Fruit fly (Drosophila melanogaster) whole organism, prepupa: ENCODE results near the gene CG33648.
A peak's percentile ranks its signal among the peaks of the same experiment; 100 is the strongest.

Experiments
- CG15336 ChIP-seq: fragments of 200-800 bp; sonication (Bioruptor generic); IDR thresholded peaks from 2 replicates; pipeline ENCODE4 v1.3.6; 2022; ENCODE audit warnings: missing biosample characterization, missing genetic modification characterization
- fd59A ChIP-seq: fragments of 200-800 bp; sonication (Bioruptor generic); optimal IDR thresholded peaks from 2 replicates; lab custom pipeline; 2017; ENCODE audit warnings: missing biosample characterization, mild to moderate bottlenecking, missing genetic modification characterization, missing genetic modification reagents
- net ChIP-seq: fragments of 200-800 bp; sonication (Bioruptor generic); optimal IDR thresholded peaks from 3 replicates; lab custom pipeline; 2016; ENCODE audit warnings: missing biosample characterization, missing genetic modification characterization

dm6 chr2L:14490097-14491070 is 33.7 kb upstream of the CG33648 start, which contains the start of gene noc:
- TF ChIP-seq CG15336: peak; percentile 50
- TF ChIP-seq fd59A: no peak
- TF ChIP-seq net (GFP tag; lab: Kevin White, UChicago): peak; percentile 38
